Worm (Caenorhabditis elegans) whole organism, L4 larva: ENCODE measurements around the gene Y66C5A.2.

Experiments used
- D1046.2 ChIP-seq: fragments of 200-800 bp; sonication (Bioruptor generic); IDR thresholded peaks from 2 replicates; pipeline ENCODE4 v1.3.6; 2022; ENCODE audit warnings: missing genetic modification characterization, missing compliant biosample characterization
- R02D3.7 ChIP-seq: fragments of 150-350 bp; sonication (generic microtip); optimal IDR thresholded peaks from 3 replicates; lab custom pipeline; 2014; ENCODE audit warnings: missing biosample characterization, missing genetic modification characterization
- Y5F2A.4 ChIP-seq: fragments of 200-800 bp; sonication (Bioruptor generic); optimal IDR thresholded peaks from 2 replicates; lab custom pipeline; 2018; ENCODE audit warnings: mild to moderate bottlenecking, missing genetic modification characterization, missing compliant biosample characterization
- ZK337.2 ChIP-seq: fragments of 200-800 bp; sonication (Bioruptor generic); IDR thresholded peaks from 2 replicates; pipeline ENCODE4 v1.3.6; 2022; ENCODE audit warnings: missing genetic modification reagents, missing genetic modification characterization, missing compliant biosample characterization
- ZK546.5 ChIP-seq, 2 experiments: sonication (generic microtip); optimal IDR thresholded peaks; 2 replicates each; lab custom pipeline; 2017; ENCODE audit warnings: missing biosample characterization in 2 of 2, missing genetic modification characterization in 2 of 2
- aha-1 ChIP-seq: fragments of 150-350 bp; peaks from one replicate; lab custom pipeline; 2014; ENCODE audit warnings: missing biosample characterization, missing genetic modification characterization
- ama-1 ChIP-seq: fragments of 150-350 bp; optimal IDR thresholded peaks from 2 replicates; lab custom pipeline; 2014; ENCODE audit warnings: inconsistent platforms, mixed read lengths
- attf-4 ChIP-seq: sonication (generic microtip); optimal IDR thresholded peaks from 3 replicates; lab custom pipeline; 2017; ENCODE audit warnings: missing biosample characterization, missing genetic modification characterization
- ceh-28 ChIP-seq: fragments of 150-350 bp; optimal IDR thresholded peaks from 2 replicates; lab custom pipeline; 2014; ENCODE audit warnings: missing biosample characterization, missing genetic modification reagents, missing genetic modification characterization
- ceh-44 ChIP-seq: fragments of 200-800 bp; sonication (Bioruptor generic); IDR thresholded peaks from 2 replicates; pipeline ENCODE4 v1.3.6; 2022; ENCODE audit warnings: missing genetic modification reagents, missing genetic modification characterization, missing compliant biosample characterization
- cey-2 ChIP-seq: sonication (generic microtip); optimal IDR thresholded peaks from 3 replicates; lab custom pipeline; 2017; ENCODE audit warnings: missing genetic modification characterization, mild to moderate bottlenecking, missing compliant biosample characterization, antibody characterized with exemption, borderline replicate concordance; ENCODE audit not compliant: insufficient read depth
- ctbp-1 ChIP-seq: fragments of 200-800 bp; sonication (Bioruptor generic); IDR thresholded peaks from 2 replicates; pipeline ENCODE4 v1.3.6; 2022; ENCODE audit warnings: missing genetic modification reagents, missing genetic modification characterization, missing compliant biosample characterization
- daf-12 ChIP-seq: fragments of 150-350 bp; optimal IDR thresholded peaks from 2 replicates; lab custom pipeline; 2014; ENCODE audit warnings: missing biosample characterization, missing genetic modification reagents, missing genetic modification characterization
- daf-16 ChIP-seq, 3 experiments: sonication (generic microtip); optimal IDR thresholded peaks; 2 replicates each; lab custom pipeline; 2016 to 2017; ENCODE audit warnings: missing genetic modification characterization in 3 of 3, missing genetic modification reagents in 3 of 3, mild to moderate bottlenecking in 2 of 3, missing compliant biosample characterization in 2 of 3, missing biosample characterization in 1 of 3, moderate library complexity in 1 of 3
- daf-8 ChIP-seq: fragments of 200-800 bp; sonication (Bioruptor generic); IDR thresholded peaks from 2 replicates; pipeline ENCODE4 v1.3.6; 2022; ENCODE audit warnings: missing genetic modification characterization, missing compliant biosample characterization
- dmd-6 ChIP-seq: fragments of 200-800 bp; sonication (Bioruptor generic); IDR thresholded peaks from 2 replicates; pipeline ENCODE4 v1.3.6; 2022; ENCODE audit warnings: missing genetic modification reagents, missing genetic modification characterization, missing compliant biosample characterization
- dmd-9 ChIP-seq: fragments of 200-800 bp; sonication (Bioruptor generic); IDR thresholded peaks from 2 replicates; pipeline ENCODE4 v1.3.6; 2022; ENCODE audit warnings: missing genetic modification reagents, missing genetic modification characterization, missing compliant biosample characterization
- dpl-1 ChIP-seq: fragments of 150-350 bp; optimal IDR thresholded peaks from 2 replicates; lab custom pipeline; 2014; ENCODE audit warnings: missing biosample characterization, missing genetic modification reagents, missing genetic modification characterization
- dve-1 ChIP-seq: sonication (generic microtip); optimal IDR thresholded peaks from 2 replicates; lab custom pipeline; 2017; ENCODE audit warnings: antibody characterized with exemption, mild to moderate bottlenecking, missing genetic modification characterization, missing compliant biosample characterization; ENCODE audit not compliant: insufficient read depth
- egl-27 ChIP-seq: sonication (generic microtip); optimal IDR thresholded peaks from 3 replicates; lab custom pipeline; 2017; ENCODE audit warnings: missing biosample characterization, missing genetic modification reagents, missing genetic modification characterization
- egl-43 ChIP-seq: fragments of 200-800 bp; sonication (Bioruptor generic); IDR thresholded peaks from 2 replicates; pipeline ENCODE4 v1.3.6; 2022; ENCODE audit warnings: missing genetic modification reagents, missing genetic modification characterization, missing compliant biosample characterization
- gei-8 ChIP-seq: fragments of 200-800 bp; sonication (Bioruptor generic); optimal IDR thresholded peaks from 2 replicates; lab custom pipeline; 2018; ENCODE audit warnings: mild to moderate bottlenecking, missing genetic modification characterization, missing compliant biosample characterization
- hif-1 ChIP-seq, 2 experiments: sonication (generic microtip); optimal IDR thresholded peaks; 2 replicates each; lab custom pipeline; 2016 to 2017; ENCODE audit warnings: missing compliant biosample characterization in 2 of 2, missing genetic modification characterization in 2 of 2, missing genetic modification reagents in 2 of 2, missing genotype in 2 of 2, mild to moderate bottlenecking in 1 of 2
- hlh-11 ChIP-seq: fragments of 200-800 bp; sonication (Bioruptor generic); optimal IDR thresholded peaks from 2 replicates; lab custom pipeline; 2018; ENCODE audit warnings: mild to moderate bottlenecking, missing genetic modification characterization, missing compliant biosample characterization
- hlh-30 ChIP-seq: sonication (generic microtip); optimal IDR thresholded peaks from 2 replicates; lab custom pipeline; 2017; ENCODE audit warnings: antibody characterized with exemption, mild to moderate bottlenecking, missing genetic modification characterization, missing compliant biosample characterization; ENCODE audit not compliant: insufficient read depth
- jun-1 ChIP-seq: fragments of 150-350 bp; optimal IDR thresholded peaks from 2 replicates; lab custom pipeline; 2014; ENCODE audit warnings: missing biosample characterization, missing genetic modification reagents, missing genetic modification characterization
- lin-1 ChIP-seq: fragments of 200-800 bp; sonication (Bioruptor generic); IDR thresholded peaks from 2 replicates; pipeline ENCODE4 v1.3.6; 2022; ENCODE audit warnings: missing genetic modification reagents, missing genetic modification characterization, missing compliant biosample characterization
- lin-15B ChIP-seq: fragments of 150-350 bp; sonication (generic microtip); optimal IDR thresholded peaks from 3 replicates; lab custom pipeline; 2014; ENCODE audit warnings: missing biosample characterization, missing genetic modification characterization
- lin-38 ChIP-seq: fragments of 200-800 bp; sonication (Bioruptor generic); IDR thresholded peaks from 2 replicates; pipeline ENCODE4 v1.3.6; 2022; ENCODE audit warnings: missing genetic modification reagents, missing genetic modification characterization, missing compliant biosample characterization
- lsy-2 ChIP-seq, 2 experiments: fragments of 150-350 bp in 1 of 2; sonication (generic microtip) in 1 of 2; optimal IDR thresholded peaks; 2 replicates each; lab custom pipeline; 2014 to 2017; ENCODE audit warnings: missing biosample characterization in 2 of 2, missing genetic modification characterization in 2 of 2
- mdl-1 ChIP-seq, 2 experiments: fragments of 150-350 bp in 1 of 2; sonication (generic microtip) in 1 of 2; optimal IDR thresholded peaks; 2 replicates each; lab custom pipeline; 2014 to 2017; ENCODE audit warnings: missing biosample characterization in 2 of 2, missing genetic modification characterization in 2 of 2
- mep-1 ChIP-seq: fragments of 150-350 bp; sonication (generic microtip); optimal IDR thresholded peaks from 3 replicates; lab custom pipeline; 2014; ENCODE audit warnings: missing biosample characterization, missing genetic modification characterization
- mxl-2 ChIP-seq: fragments of 200-800 bp; sonication (Bioruptor generic); conservative IDR thresholded peaks from 2 replicates; pipeline ENCODE4 v1.3.6; 2022; ENCODE audit warnings: missing genetic modification reagents, missing genetic modification characterization, missing compliant biosample characterization
- mxl-3 ChIP-seq: fragments of 200-800 bp; sonication (Bioruptor generic); optimal IDR thresholded peaks from 2 replicates; lab custom pipeline; 2018; ENCODE audit warnings: mild to moderate bottlenecking, missing genetic modification characterization, missing compliant biosample characterization
- nhr-28 ChIP-seq: fragments of 150-350 bp; optimal IDR thresholded peaks from 2 replicates; lab custom pipeline; 2014; ENCODE audit warnings: missing biosample characterization, missing genetic modification characterization
- nhr-41 ChIP-seq: fragments of 200-800 bp; sonication (Bioruptor generic); IDR thresholded peaks from 2 replicates; pipeline ENCODE4 v1.3.6; 2022; ENCODE audit warnings: missing genetic modification reagents, missing genetic modification characterization, missing compliant biosample characterization
- nhr-48 ChIP-seq: sonication (generic microtip); optimal IDR thresholded peaks from 2 replicates; lab custom pipeline; 2016; ENCODE audit warnings: mild to moderate bottlenecking, missing genetic modification characterization, missing compliant biosample characterization
- rbr-2 ChIP-seq: sonication (generic microtip); optimal IDR thresholded peaks from 2 replicates; lab custom pipeline; 2016; ENCODE audit warnings: missing genotype, missing genetic modification characterization, missing compliant biosample characterization
- skn-1 ChIP-seq: fragments of 150-350 bp; optimal IDR thresholded peaks from 2 replicates; lab custom pipeline; 2014; ENCODE audit warnings: missing biosample characterization, missing genetic modification characterization
- tag-97 ChIP-seq: fragments of 200-800 bp; sonication (Bioruptor generic); IDR thresholded peaks from 2 replicates; pipeline ENCODE4 v1.3.6; 2022; ENCODE audit warnings: missing genetic modification characterization, missing compliant biosample characterization
- tra-1 ChIP-seq: fragments of 200-800 bp; sonication (Bioruptor generic); IDR thresholded peaks from 2 replicates; pipeline ENCODE4 v1.3.6; 2022; ENCODE audit warnings: missing genetic modification reagents, missing genetic modification characterization, missing compliant biosample characterization
- unc-130 ChIP-seq: sonication (generic microtip); optimal IDR thresholded peaks from 2 replicates; lab custom pipeline; 2016; ENCODE audit warnings: missing genetic modification reagents, missing genetic modification characterization, missing compliant biosample characterization
- unc-62 ChIP-seq, 3 experiments: fragments of 150-350 bp in 1 of 3; sonication (generic microtip); optimal IDR thresholded peaks in 2 of 3; peaks in 1 of 3; 1 replicate in 1 of 3; 2 replicates in 2 of 3; lab custom pipeline; 2014 to 2017; ENCODE audit warnings: missing biosample characterization in 3 of 3, missing genetic modification characterization in 3 of 3, missing genetic modification reagents in 3 of 3, missing genotype in 1 of 3
- vab-7 ChIP-seq: fragments of 200-800 bp; sonication (Bioruptor generic); IDR thresholded peaks from 2 replicates; pipeline ENCODE4 v1.3.6; 2022; ENCODE audit warnings: missing genetic modification reagents, missing genetic modification characterization, missing compliant biosample characterization
- zag-1 ChIP-seq: fragments of 150-350 bp; optimal IDR thresholded peaks from 2 replicates; lab custom pipeline; 2014; ENCODE audit warnings: missing biosample characterization, missing genetic modification characterization
- zfp-3 ChIP-seq: fragments of 200-800 bp; sonication (Bioruptor generic); conservative IDR thresholded peaks from 2 replicates; pipeline ENCODE4 v1.3.6; 2022; ENCODE audit warnings: missing genetic modification reagents, missing genetic modification characterization, missing compliant biosample characterization
- zip-11 ChIP-seq: fragments of 200-800 bp; sonication (Bioruptor generic); IDR thresholded peaks from 2 replicates; pipeline ENCODE4 v1.3.6; 2022; ENCODE audit warnings: missing genetic modification characterization, missing compliant biosample characterization
- zip-2 ChIP-seq: fragments of 150-350 bp; optimal IDR thresholded peaks from 2 replicates; lab custom pipeline; 2014; ENCODE audit warnings: missing biosample characterization, missing genetic modification characterization
- ztf-11 ChIP-seq: fragments of 150-350 bp; optimal IDR thresholded peaks from 2 replicates; lab custom pipeline; 2014; ENCODE audit warnings: missing biosample characterization, missing genetic modification characterization

The Y66C5A.2 gene

ce11 chrX:14502116-14502587 is 41.6 kb downstream of the Y66C5A.2 start (continued):
- peak; percentile 24 for TF ChIP-seq cey-2 (tag; lab: Kevin White, UChicago)
- TF ChIP-seq, all 104 proteins: peak for 31

ce11 chrX:14503282-14503681 is 42.8 kb downstream of the Y66C5A.2 start:
- no peak for TF ChIP-seq dmd-9
- TF ChIP-seq hlh-11 = peak; percentile 69
- TF ChIP-seq tra-1 (GFP tag; lab: Robert Waterston, UW) = peak; percentile 58; the same call in 1 of the 2 replicates
- TF ChIP-seq mdl-1 (tag; optimal IDR thresholded peaks at IDR 0.05; lab: Kevin White, UChicago) = no peak
- TF ChIP-seq egl-27 = no peak
- TF ChIP-seq aha-1 (tag; lab: Kevin White, UChicago) = no peak
- TF ChIP-seq Y5F2A.4 (GFP tag; lab: Kevin White, UChicago) = no peak
- peak in 1 of 2 experiments; percentile 19 for TF ChIP-seq unc-62 (GFP tag; optimal IDR thresholded peaks at IDR 0.05 in 1 of 2; lab: Kevin White, UChicago)
- TF ChIP-seq unc-62 (tag; optimal IDR thresholded peaks at IDR 0.05; lab: Kevin White, UChicago) = no peak
- no peak for TF ChIP-seq egl-43 (GFP tag; lab: Robert Waterston, UW)
- no peak for TF ChIP-seq ceh-28 (tag; lab: Kevin White, UChicago)
- no peak for TF ChIP-seq ztf-11 (tag; lab: Kevin White, UChicago)
- peak in 1 of 2 experiments; percentile 56 for TF ChIP-seq daf-16 (GFP tag; optimal IDR thresholded peaks at IDR 0.05; lab: Kevin White, UChicago)
- TF ChIP-seq daf-16 (tag; optimal IDR thresholded peaks at IDR 0.05; lab: Kevin White, UChicago) = no peak
- no peak for TF ChIP-seq R02D3.7
- TF ChIP-seq lin-38 (GFP tag; lab: Robert Waterston, UW) = no peak
- no peak for TF ChIP-seq ZK337.2
- TF ChIP-seq dpl-1 = no peak
- TF ChIP-seq zag-1 (tag; lab: Kevin White, UChicago) = no peak
- no peak for TF ChIP-seq attf-4
- TF ChIP-seq lin-15B (tag; lab: Kevin White, UChicago) = no peak
- TF ChIP-seq jun-1 = no peak
- TF ChIP-seq mep-1 (tag; lab: Kevin White, UChicago) = no peak
- TF ChIP-seq hif-1 (tag; optimal IDR thresholded peaks at IDR 0.05; lab: Kevin White, UChicago) = no peak
- TF ChIP-seq ZK546.5 (tag; optimal IDR thresholded peaks at IDR 0.05; lab: Kevin White, UChicago) = no peak
- TF ChIP-seq lsy-2 (tag; optimal IDR thresholded peaks at IDR 0.05; lab: Kevin White, UChicago) = peak in 1 of 2 experiments; percentile 3
- TF ChIP-seq ceh-44 (GFP tag; lab: Robert Waterston, UW) = no peak
- TF ChIP-seq ama-1 = no peak
- no peak for TF ChIP-seq D1046.2 (GFP tag; lab: Robert Waterston, UW)
- no peak for TF ChIP-seq lin-1
- TF ChIP-seq ctbp-1 (GFP tag; lab: Robert Waterston, UW) = no peak
- TF ChIP-seq nhr-48 (tag; lab: Kevin White, UChicago) = peak; percentile 18
- no peak for TF ChIP-seq daf-12 (tag; lab: Kevin White, UChicago)
- peak; percentile 25 for TF ChIP-seq hlh-30 (tag; lab: Kevin White, UChicago)
- TF ChIP-seq mxl-3 = peak; percentile 7
- no peak for TF ChIP-seq zip-11 (GFP tag; lab: Robert Waterston, UW)
- no peak for TF ChIP-seq unc-130 (GFP tag; lab: Kevin White, UChicago)
- TF ChIP-seq mxl-2 (GFP tag; lab: Robert Waterston, UW) = no peak
- TF ChIP-seq zip-2 (tag; lab: Kevin White, UChicago) = no peak
- no peak for TF ChIP-seq tag-97 (GFP tag; lab: Robert Waterston, UW)
- TF ChIP-seq dmd-6 = peak; percentile 52
- TF ChIP-seq nhr-28 (tag; lab: Kevin White, UChicago) = peak; percentile 31
- no peak for TF ChIP-seq gei-8
- TF ChIP-seq zfp-3 (GFP tag; lab: Robert Waterston, UW) = no peak
- no peak for TF ChIP-seq skn-1 (tag; lab: Kevin White, UChicago)
- TF ChIP-seq nhr-41 (GFP tag; lab: Robert Waterston, UW) = no peak
- TF ChIP-seq rbr-2 (tag; lab: Kevin White, UChicago) = no peak
- no peak for TF ChIP-seq vab-7 (GFP tag; lab: Robert Waterston, UW)
- TF ChIP-seq daf-8 (GFP tag; lab: Robert Waterston, UW) = no peak
- TF ChIP-seq dve-1 (tag; lab: Kevin White, UChicago) = no peak
